Worm (Caenorhabditis elegans) whole organism, L2 larva: Measurements from ENCODE around the gene srh-184.
A peak's percentile ranks its signal among the peaks of the same experiment; 100 is the strongest.

Experiments used
- elt-3 ChIP-seq: sonication (generic microtip); optimal IDR thresholded peaks from 2 replicates; lab custom pipeline; 2017; ENCODE audit warnings: missing biosample characterization, missing genetic modification characterization
- nhr-11 ChIP-seq: fragments of 150-350 bp; optimal IDR thresholded peaks from 2 replicates; lab custom pipeline; 2014; ENCODE audit warnings: missing biosample characterization, missing genetic modification characterization
- nhr-21 ChIP-seq: fragments of 150-350 bp; optimal IDR thresholded peaks from 2 replicates; lab custom pipeline; 2014; ENCODE audit warnings: missing biosample characterization, missing genetic modification characterization
- unc-39 ChIP-seq: fragments of 150-350 bp; optimal IDR thresholded peaks from 2 replicates; lab custom pipeline; 2014; ENCODE audit warnings: missing biosample characterization, missing genetic modification characterization
- unc-62 ChIP-seq: fragments of 150-350 bp; optimal IDR thresholded peaks from 2 replicates; lab custom pipeline; 2014; ENCODE audit warnings: missing biosample characterization, missing genetic modification reagents, missing genetic modification characterization
- ztf-11 ChIP-seq: sonication (generic microtip); optimal IDR thresholded peaks from 2 replicates; lab custom pipeline; 2017; ENCODE audit warnings: missing biosample characterization, missing genetic modification characterization

DNA sequence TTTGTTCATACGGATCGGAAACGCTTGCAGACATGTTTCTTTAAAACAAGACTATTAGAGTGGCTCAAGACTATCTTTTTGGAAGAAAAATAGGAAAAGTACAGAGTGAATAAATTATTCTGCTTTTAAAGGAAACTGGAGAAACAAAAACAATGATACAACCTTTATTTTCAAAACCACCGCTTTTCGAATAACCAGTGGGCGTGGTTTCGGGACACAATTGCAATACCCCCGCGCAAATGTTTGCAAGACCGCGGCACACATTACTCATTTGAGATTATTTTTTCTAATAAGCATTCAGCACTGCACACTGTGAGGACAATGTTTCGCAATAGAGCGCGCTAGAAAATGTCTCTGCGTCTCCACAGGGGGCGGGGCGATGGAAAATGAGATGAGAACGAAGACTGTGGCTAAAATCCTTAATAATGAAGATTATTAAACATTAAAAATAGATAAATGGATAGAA, 9.9 kb upstream of the srh-184 start, which contains the start of gene plrg-1:
- TF ChIP-seq unc-62 (GFP tag; lab: Kevin White, UChicago) (no peak), elt-3 (tag; lab: Kevin White, UChicago) (no peak), ztf-11 (tag; lab: Kevin White, UChicago) (peak; percentile 9), unc-39 (tag; lab: Kevin White, UChicago) (no peak), nhr-11 (tag; lab: Kevin White, UChicago) (peak; percentile 53), nhr-21 (tag; lab: Kevin White, UChicago) (peak; percentile 70)
